Worm (Caenorhabditis elegans): Measurements from ENCODE around the gene ace-4.

The ace-4 gene

DNA sequence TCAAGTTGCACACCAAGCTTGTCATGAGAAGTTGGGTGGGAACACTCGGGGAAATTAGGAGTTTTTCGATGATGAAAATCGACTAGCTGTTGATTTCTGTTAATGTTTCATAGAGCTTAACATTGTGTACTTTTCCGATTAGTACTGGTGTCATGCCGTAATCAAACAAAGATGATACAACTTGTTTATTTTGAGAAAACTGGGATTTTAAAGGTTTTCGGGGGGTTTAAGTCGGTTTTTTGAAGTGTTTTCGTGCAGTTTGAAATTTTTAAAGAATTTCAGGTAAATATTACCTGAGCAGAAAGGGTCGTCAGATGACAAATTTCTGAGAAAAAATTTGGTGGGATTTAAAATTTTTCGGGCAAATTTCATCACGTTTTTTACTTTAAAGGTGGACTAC lies 26.3 kb upstream of the ace-4 start, which contains the start of gene eat-2:
Gene eat-2 (minus strand): TSS at position 101 of the 400 bp plus-strand sequence.
- TF ChIP-seq aha-1 (tag) (peak; percentile 87), zag-1 (tag; optimal IDR thresholded peaks at IDR 0.05) (no peak)

DNA sequence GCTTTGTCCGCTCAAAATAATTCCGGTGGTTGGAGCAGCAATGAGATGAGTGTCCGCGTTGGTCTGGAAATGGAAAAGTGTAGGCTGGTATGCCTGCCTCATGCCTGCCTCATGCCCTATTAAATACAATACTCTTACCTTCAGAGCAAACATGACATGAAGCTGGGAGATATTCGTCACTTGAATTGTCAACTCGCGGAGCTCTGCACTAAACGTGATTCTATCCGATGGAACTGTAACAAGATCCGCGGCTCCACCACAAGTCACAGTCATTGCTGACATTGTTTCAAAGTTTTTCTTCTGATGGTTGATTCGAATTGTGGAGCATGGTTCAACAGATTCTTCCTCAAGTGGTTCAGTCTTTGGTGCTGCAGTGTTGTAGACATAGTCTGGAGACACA lies 24.7 kb upstream of the ace-4 start:
- TF ChIP-seq unc-62 (GFP tag; optimal IDR thresholded peaks at IDR 0.05 in 1 of 2) (peak in 1 of 2 experiments; percentile 97), unc-62 (tag; optimal IDR thresholded peaks at IDR 0.05) (no peak), nhr-102 (tag; optimal IDR thresholded peaks at IDR 0.05) (no peak), egl-27 (tag; optimal IDR thresholded peaks at IDR 0.05) (no peak), nhr-111 (GFP tag; optimal IDR thresholded peaks at IDR 0.05) (no peak), aha-1 (tag) (peak; percentile 95), arid-1 (GFP tag; conservative IDR thresholded peaks at IDR 0.05) (no peak)

DNA sequence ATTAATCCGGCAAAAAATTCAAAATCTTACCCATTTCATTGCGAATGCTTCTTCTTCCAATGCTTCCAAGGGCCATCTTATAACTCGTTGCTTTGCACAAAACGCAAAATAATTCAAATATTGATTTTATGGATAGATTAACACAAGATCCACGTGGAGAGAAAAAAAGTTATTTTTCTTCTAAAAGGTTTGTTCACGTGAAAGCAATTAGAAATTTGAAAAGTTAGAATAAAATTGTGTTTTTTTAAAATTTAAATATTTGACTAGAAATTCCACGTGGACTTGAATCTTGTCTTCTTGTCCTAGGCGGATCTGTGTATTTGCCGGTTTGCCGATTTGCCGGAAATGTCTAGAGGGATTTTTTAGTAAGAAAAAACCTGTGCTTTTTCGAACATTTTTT lies 22.7 kb upstream of the ace-4 start, which contains the start of gene Y48B6A.5:
Gene Y48B6A.5 (minus strand): TSS at position 101 of the 400 bp plus-strand sequence.
- no peak for TF ChIP-seq fkh-10 (GFP tag; optimal IDR thresholded peaks at IDR 0.05)
- no peak for TF ChIP-seq mep-1 (tag; optimal IDR thresholded peaks at IDR 0.05)
- no peak for TF ChIP-seq nhr-41 (GFP tag; IDR thresholded peaks at IDR 0.05)
- TF ChIP-seq ceh-44 (GFP tag; IDR thresholded peaks at IDR 0.05) = no peak
- TF ChIP-seq unc-130 (GFP tag; optimal IDR thresholded peaks at IDR 0.05) = no peak
- no peak for TF ChIP-seq gei-8 (GFP tag; optimal IDR thresholded peaks at IDR 0.05)
- TF ChIP-seq hlh-11 (tag; optimal IDR thresholded peaks at IDR 0.05) = no peak
- TF ChIP-seq zag-1 (tag; optimal IDR thresholded peaks at IDR 0.05) = no peak
- no peak for TF ChIP-seq daf-12 (tag; optimal IDR thresholded peaks at IDR 0.05)

DNA sequence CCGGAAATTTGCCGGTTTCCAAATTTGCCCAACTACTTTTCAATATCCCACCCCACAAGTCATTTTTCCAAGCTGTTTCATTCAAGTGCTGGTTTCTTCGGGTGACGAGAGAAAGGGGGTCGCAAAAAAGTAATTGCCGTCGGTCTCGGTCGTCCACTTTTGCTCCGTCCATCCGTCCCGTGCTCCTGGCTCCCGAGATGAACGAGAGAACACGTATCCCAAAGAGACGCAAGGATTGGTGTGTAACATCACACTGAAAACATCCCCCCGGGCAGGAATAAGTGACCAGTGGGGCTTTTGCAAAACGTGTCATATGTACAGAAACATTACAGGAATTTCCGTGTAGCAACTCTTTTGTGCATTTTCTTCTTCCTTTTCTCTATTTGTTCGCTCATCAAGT lies 21.2 kb upstream of the ace-4 start:
- TF ChIP-seq saeg-2 (GFP tag; IDR thresholded peaks at IDR 0.05) = no peak
- no peak for TF ChIP-seq mdt-29 (GFP tag; IDR thresholded peaks at IDR 0.05)
- TF ChIP-seq hlh-11 (tag; optimal IDR thresholded peaks at IDR 0.05) = peak; percentile 12
- TF ChIP-seq daf-8 (GFP tag; IDR thresholded peaks at IDR 0.05) = no peak
- TF ChIP-seq snpc-4 (tag; optimal IDR thresholded peaks at IDR 0.05) = no peak
- TF ChIP-seq F44E2.7 (GFP tag; IDR thresholded peaks at IDR 0.05) = peak; percentile 35; the same call in 1 of the 2 replicates

DNA sequence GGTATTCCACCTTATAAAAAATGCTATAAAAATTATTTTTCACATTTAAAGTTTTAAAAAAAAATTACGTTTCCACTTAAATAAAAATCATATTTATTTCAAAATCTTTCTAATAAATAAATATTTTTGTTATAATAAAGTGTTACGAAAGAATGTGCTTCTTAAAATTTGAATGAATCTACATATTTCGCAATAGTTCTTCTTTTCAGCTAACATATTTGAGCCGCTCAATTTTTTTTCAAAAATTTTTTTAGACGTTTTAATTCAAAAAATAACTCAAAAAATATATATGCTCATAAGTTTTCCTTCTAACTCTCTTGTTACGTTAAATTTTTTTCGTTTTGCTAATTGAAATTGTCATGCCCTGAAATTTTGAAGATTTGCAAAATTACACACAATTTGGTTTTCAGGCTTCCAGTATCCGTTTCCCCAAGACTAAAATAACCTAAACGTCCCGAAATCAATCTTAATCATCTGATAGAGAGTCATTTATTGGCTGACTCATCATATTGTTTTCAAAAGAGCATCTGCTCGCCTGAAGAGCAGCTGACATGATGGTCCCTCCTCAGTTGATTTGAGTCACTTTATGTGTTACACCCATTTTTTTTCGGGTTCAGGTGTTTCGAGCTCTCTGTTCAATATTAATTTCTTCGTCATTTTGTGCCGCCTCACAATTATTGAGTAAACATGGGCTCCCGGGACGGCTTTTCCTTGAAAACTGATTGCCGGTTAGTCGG lies 19.4 kb upstream of the ace-4 start, which contains the start of gene efhd-1:
Gene efhd-1 (plus strand): TSS at position 582 of the 737 bp plus-strand sequence.
- no peak for TF ChIP-seq hlh-30 (tag; optimal IDR thresholded peaks at IDR 0.05; ENCODE audit: insufficient read depth)
- TF ChIP-seq Y75B8A.6 (GFP tag; IDR thresholded peaks at IDR 0.05) = no peak
- TF ChIP-seq hlh-11 (tag; optimal IDR thresholded peaks at IDR 0.05) = peak; percentile 14
- no peak for TF ChIP-seq pqm-1 (tag; optimal IDR thresholded peaks at IDR 0.05)
- no peak for TF ChIP-seq egl-43 (GFP tag; IDR thresholded peaks at IDR 0.05)
- no peak for TF ChIP-seq mdt-29 (GFP tag; IDR thresholded peaks at IDR 0.05)
- peak in 1 of 2 experiments; percentile 54 for TF ChIP-seq daf-16 (GFP tag; optimal IDR thresholded peaks at IDR 0.05)
- TF ChIP-seq daf-16 (tag; optimal IDR thresholded peaks at IDR 0.05) = no peak

DNA sequence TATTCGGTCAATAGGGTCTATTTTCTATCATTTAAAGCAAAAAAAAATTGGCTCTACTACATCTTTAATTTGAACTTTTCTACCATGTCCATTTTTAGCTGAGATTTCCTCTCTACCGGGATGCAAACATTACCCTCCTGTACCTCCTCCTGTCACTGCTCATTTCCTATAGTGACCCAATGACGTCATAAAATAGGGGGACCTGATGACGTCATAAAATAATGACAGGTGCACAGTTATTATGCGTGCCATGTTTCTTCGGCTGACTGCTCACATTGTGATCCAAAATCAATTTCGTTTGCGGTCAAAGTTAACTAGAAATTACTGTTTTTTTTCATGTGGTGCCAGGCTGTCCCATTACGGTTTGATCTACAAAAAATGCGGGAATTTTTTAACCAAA lies 10.9 kb upstream of the ace-4 start:
- TF ChIP-seq ces-1 (GFP tag; optimal IDR thresholded peaks at IDR 0.05) (no peak), saeg-2 (GFP tag; IDR thresholded peaks at IDR 0.05) (no peak), nhr-25 (tag; optimal IDR thresholded peaks at IDR 0.05; ENCODE audit: borderline replicate concordance, insufficient read depth) (no peak)

DNA sequence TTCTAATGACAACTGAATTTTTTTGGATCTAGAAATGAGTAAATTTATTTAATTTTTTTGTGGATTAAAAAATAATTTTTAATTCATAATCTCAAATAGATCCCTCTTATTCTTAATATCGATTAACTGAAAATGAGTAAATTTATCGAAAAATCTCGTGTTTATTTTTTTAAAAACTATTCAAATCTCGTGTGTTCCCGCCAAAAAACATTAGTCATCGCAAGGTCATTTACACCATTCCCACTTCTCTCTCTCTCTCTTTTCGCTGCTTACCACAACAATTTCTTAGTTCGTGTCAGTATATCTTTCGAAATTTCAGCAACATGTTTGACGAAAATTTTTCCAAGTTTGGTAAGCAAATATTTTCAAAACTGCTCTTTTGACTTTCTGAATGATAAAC lies 10.4 kb upstream of the ace-4 start:
- TF ChIP-seq ztf-11 (tag; optimal IDR thresholded peaks at IDR 0.05) = no peak
- TF ChIP-seq hif-1 (tag; optimal IDR thresholded peaks at IDR 0.05) = no peak
- TF ChIP-seq php-3 (GFP tag; IDR thresholded peaks at IDR 0.05) = no peak
- TF ChIP-seq aha-1 (tag) = peak; percentile 15
- no peak for TF ChIP-seq lin-1 (GFP tag; IDR thresholded peaks at IDR 0.05)
